Worm (Caenorhabditis elegans) whole organism, mixed stage, embryonic: Measurements from ENCODE around the gene rabx-5.

Experiments used
- blmp-1 ChIP-seq: fragments of 150-350 bp; optimal IDR thresholded peaks from 2 replicates; lab custom pipeline; 2014; ENCODE audit warnings: missing biosample characterization, missing genetic modification characterization
- pha-4 ChIP-seq: fragments of 150-350 bp; optimal IDR thresholded peaks from 2 replicates; lab custom pipeline; 2018; ENCODE audit warnings: missing biosample characterization, missing genetic modification reagents, missing genetic modification characterization
- ztf-11 ChIP-seq: fragments of 150-350 bp; optimal IDR thresholded peaks from 2 replicates; lab custom pipeline; 2014; ENCODE audit warnings: missing biosample characterization, missing genetic modification characterization

DNA sequence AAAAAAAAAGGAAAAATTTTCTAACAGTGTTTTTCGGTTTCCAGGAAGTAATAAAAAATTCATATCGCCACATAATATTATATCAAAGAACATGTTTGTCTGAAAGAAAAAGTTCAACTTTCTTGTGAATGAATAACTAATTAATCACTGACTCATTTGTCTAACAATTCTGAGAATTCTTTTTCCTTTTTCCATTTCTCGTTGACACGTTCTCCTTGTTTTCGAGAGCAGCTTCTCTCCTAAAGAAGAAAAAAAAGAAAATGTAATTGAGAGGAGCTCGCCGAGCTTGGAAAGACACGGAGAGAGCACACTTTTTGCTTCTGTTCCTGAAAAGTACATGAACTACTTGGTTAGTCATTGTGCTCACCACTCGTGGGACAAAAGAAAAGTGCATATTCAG lies 3.0 kb downstream of the rabx-5 start:
- TF ChIP-seq blmp-1 (tag; lab: Kevin White, UChicago) (no peak), ztf-11 (tag; lab: Kevin White, UChicago) (no peak), pha-4 (tag; lab: Kevin White, UChicago) (no peak)
